Worm (Caenorhabditis elegans): Measurements from ENCODE around the gene C27F2.9.

DNA sequence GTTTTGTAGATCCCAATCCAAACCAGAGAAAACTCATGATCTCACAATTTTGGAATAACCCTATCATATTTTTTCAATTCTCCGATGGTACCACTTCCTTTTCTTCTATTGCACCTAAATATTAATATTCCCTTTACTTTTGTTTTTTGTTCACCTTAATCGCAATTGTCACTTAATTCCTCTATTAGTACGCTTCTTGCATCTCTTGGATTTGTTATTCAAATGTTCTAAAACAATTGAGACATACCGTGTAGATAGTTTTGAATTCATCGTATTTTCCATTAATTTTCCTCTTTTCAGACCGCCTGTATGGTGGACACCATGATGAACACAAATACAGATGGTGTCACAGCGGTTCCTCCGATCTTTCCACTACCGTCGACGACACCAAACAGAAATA, 11.0 kb downstream of the C27F2.9 start, which contains the start of gene flh-2:
- TF ChIP-seq pha-4 (tag; optimal IDR thresholded peaks at IDR 0.05) = no peak
- TF ChIP-seq lsy-2 (tag; optimal IDR thresholded peaks at IDR 0.05) = no peak
- no peak for TF ChIP-seq unc-62 (GFP tag; optimal IDR thresholded peaks at IDR 0.05)

Data from whole organism, mixed stage, embryonic.